Worm (Caenorhabditis elegans) whole organism, L1 larva: ENCODE measurements around the gene F44G4.5.

Source experiments
- C04F5.9 ChIP-seq: sonication (generic microtip); optimal IDR thresholded peaks from 2 replicates; lab custom pipeline; 2016; ENCODE audit warnings: missing genetic modification characterization, missing compliant biosample characterization
- F16B12.6 ChIP-seq: fragments of 150-350 bp; optimal IDR thresholded peaks from 2 replicates; lab custom pipeline; 2014; ENCODE audit warnings: missing biosample characterization, missing genetic modification characterization
- aha-1 ChIP-seq: fragments of 150-350 bp; optimal IDR thresholded peaks from 2 replicates; lab custom pipeline; 2014; ENCODE audit warnings: missing biosample characterization, missing genetic modification characterization
- ceh-63 ChIP-seq: fragments of 200-800 bp; sonication (Bioruptor generic); optimal IDR thresholded peaks from 2 replicates; lab custom pipeline; 2018; ENCODE audit warnings: mild to moderate bottlenecking, missing genetic modification characterization, missing compliant biosample characterization
- ceh-8 ChIP-seq: fragments of 200-800 bp; sonication (Bioruptor generic); optimal IDR thresholded peaks from 2 replicates; lab custom pipeline; 2018; ENCODE audit warnings: mild to moderate bottlenecking, missing genetic modification characterization, moderate library complexity, missing compliant biosample characterization
- ceh-82 ChIP-seq, 3 experiments: fragments of 150-350 bp in 1 of 3; sonication (generic microtip) in 2 of 3; optimal IDR thresholded peaks; 2 replicates each; lab custom pipeline; 2014 to 2017; ENCODE audit warnings: missing biosample characterization in 3 of 3, missing genetic modification characterization in 3 of 3
- ceh-88 ChIP-seq: fragments of 200-800 bp; sonication (Bioruptor generic); IDR thresholded peaks from 2 replicates; pipeline ENCODE4 v1.3.6; 2022; ENCODE audit warnings: missing genetic modification characterization, missing compliant biosample characterization
- ceh-90 ChIP-seq: sonication (generic microtip); optimal IDR thresholded peaks from 2 replicates; lab custom pipeline; 2016; ENCODE audit warnings: missing genetic modification characterization, missing compliant biosample characterization
- efl-1 ChIP-seq, 4 experiments: fragments of 150-350 bp; optimal IDR thresholded peaks in 3 of 4; peaks in 1 of 4; 1 replicate in 1 of 4; 2 replicates in 3 of 4; lab custom pipeline; 2014; ENCODE audit warnings: missing biosample characterization in 2 of 4, missing genetic modification characterization in 2 of 4, missing genetic modification reagents in 2 of 4
- egl-13 ChIP-seq: sonication (generic microtip); optimal IDR thresholded peaks from 2 replicates; lab custom pipeline; 2016; ENCODE audit warnings: missing genotype, missing genetic modification reagents, missing genetic modification characterization, missing compliant biosample characterization
- egl-27 ChIP-seq, 2 experiments: fragments of 150-350 bp in 1 of 2; sonication (generic microtip); optimal IDR thresholded peaks; 3 replicates each; lab custom pipeline; 2017 to 2018; ENCODE audit warnings: missing biosample characterization in 2 of 2, missing genetic modification characterization in 2 of 2, missing genetic modification reagents in 2 of 2
- elt-3 ChIP-seq, 6 experiments: fragments of 150-350 bp in 1 of 6; sonication (generic microtip); optimal IDR thresholded peaks; 2 replicates each; lab custom pipeline; 2017 to 2018; ENCODE audit warnings: missing biosample characterization in 6 of 6, missing genetic modification characterization in 6 of 6, inconsistent platforms in 1 of 6
- ets-5 ChIP-seq: fragments of 200-800 bp; sonication (Bioruptor generic); IDR thresholded peaks from 2 replicates; pipeline ENCODE4 v1.3.6; 2022; ENCODE audit warnings: missing genetic modification characterization, missing compliant biosample characterization
- fkh-10 ChIP-seq: sonication (generic microtip); optimal IDR thresholded peaks from 2 replicates; lab custom pipeline; 2017; ENCODE audit warnings: missing biosample characterization, missing genetic modification reagents, missing genetic modification characterization
- fkh-4 ChIP-seq: sonication (generic microtip); optimal IDR thresholded peaks from 2 replicates; lab custom pipeline; 2016; ENCODE audit warnings: missing compliant biosample characterization, missing genetic modification characterization, borderline replicate concordance
- fos-1 ChIP-seq: fragments of 150-350 bp; optimal IDR thresholded peaks from 2 replicates; lab custom pipeline; 2014; ENCODE audit warnings: missing biosample characterization, missing genetic modification characterization
- grh-1 ChIP-seq: fragments of 200-800 bp; sonication (Bioruptor generic); IDR thresholded peaks from 2 replicates; pipeline ENCODE4 v1.3.6; 2022; ENCODE audit warnings: missing genetic modification reagents, missing genetic modification characterization, missing compliant biosample characterization
- hlh-4 ChIP-seq: sonication (generic microtip); optimal IDR thresholded peaks from 2 replicates; lab custom pipeline; 2016; ENCODE audit warnings: mild to moderate bottlenecking, missing genetic modification characterization, missing compliant biosample characterization
- irx-1 ChIP-seq: sonication (generic microtip); optimal IDR thresholded peaks from 2 replicates; lab custom pipeline; 2016; ENCODE audit warnings: missing genetic modification characterization, missing compliant biosample characterization
- isw-1 ChIP-seq: fragments of 200-800 bp; sonication (Bioruptor generic); IDR thresholded peaks from 2 replicates; pipeline ENCODE4 v1.3.6; 2022; ENCODE audit warnings: missing genetic modification characterization, missing compliant biosample characterization
- jun-1 ChIP-seq: fragments of 150-350 bp; optimal IDR thresholded peaks from 2 replicates; lab custom pipeline; 2014; ENCODE audit warnings: missing biosample characterization, missing genetic modification reagents, missing genetic modification characterization
- lin-15B ChIP-seq: fragments of 150-350 bp; sonication (generic microtip); optimal IDR thresholded peaks from 3 replicates; lab custom pipeline; 2014; ENCODE audit warnings: missing biosample characterization, missing genetic modification characterization
- lin-35 ChIP-seq, 2 experiments: fragments of 150-350 bp; optimal IDR thresholded peaks; 2 replicates each; lab custom pipeline; 2014; ENCODE audit warnings: missing biosample characterization in 2 of 2, missing genetic modification characterization in 2 of 2, missing genetic modification reagents in 2 of 2
- lir-3 ChIP-seq: sonication (generic microtip); optimal IDR thresholded peaks from 2 replicates; lab custom pipeline; 2016; ENCODE audit warnings: mild to moderate bottlenecking, missing genetic modification characterization, moderate library complexity, missing compliant biosample characterization; ENCODE audit not compliant: poor library complexity
- lsy-2 ChIP-seq, 2 experiments: fragments of 150-350 bp; optimal IDR thresholded peaks; 2 replicates each; lab custom pipeline; 2014; ENCODE audit warnings: missing biosample characterization in 2 of 2, missing genetic modification characterization in 2 of 2
- mef-2 ChIP-seq: fragments of 150-350 bp; optimal IDR thresholded peaks from 2 replicates; lab custom pipeline; 2014; ENCODE audit warnings: missing biosample characterization, missing genetic modification characterization
- mep-1 ChIP-seq: fragments of 150-350 bp; optimal IDR thresholded peaks from 2 replicates; lab custom pipeline; 2014; ENCODE audit warnings: missing biosample characterization, missing genetic modification characterization
- nhr-12 ChIP-seq: sonication (generic microtip); optimal IDR thresholded peaks from 2 replicates; lab custom pipeline; 2017; ENCODE audit warnings: missing biosample characterization, missing genetic modification characterization
- nhr-20 ChIP-seq: sonication (generic microtip); optimal IDR thresholded peaks from 2 replicates; lab custom pipeline; 2016; ENCODE audit warnings: mild to moderate bottlenecking, missing genetic modification characterization, missing compliant biosample characterization
- nhr-237 ChIP-seq: fragments of 150-350 bp; optimal IDR thresholded peaks from 2 replicates; lab custom pipeline; 2014; ENCODE audit warnings: missing biosample characterization, missing genetic modification characterization
- nhr-47 ChIP-seq: sonication (generic microtip); optimal IDR thresholded peaks from 2 replicates; lab custom pipeline; 2016; ENCODE audit warnings: mild to moderate bottlenecking, missing genetic modification characterization, moderate library complexity, missing compliant biosample characterization
- nhr-71 ChIP-seq: sonication (generic microtip); optimal IDR thresholded peaks from 2 replicates; lab custom pipeline; 2016; ENCODE audit warnings: mild to moderate bottlenecking, missing genetic modification characterization, moderate library complexity, missing compliant biosample characterization
- nhr-77 ChIP-seq: fragments of 150-350 bp; optimal IDR thresholded peaks from 2 replicates; lab custom pipeline; 2014; ENCODE audit warnings: missing biosample characterization, missing genetic modification characterization
- nhr-84 ChIP-seq: sonication (generic microtip); optimal IDR thresholded peaks from 2 replicates; lab custom pipeline; 2017; ENCODE audit warnings: missing biosample characterization, missing genetic modification characterization
- pax-3 ChIP-seq: fragments of 200-800 bp; sonication (Bioruptor generic); optimal IDR thresholded peaks from 2 replicates; lab custom pipeline; 2018; ENCODE audit warnings: mild to moderate bottlenecking, missing genetic modification characterization, moderate library complexity, missing compliant biosample characterization
- rnt-1 ChIP-seq: sonication (generic microtip); optimal IDR thresholded peaks from 2 replicates; lab custom pipeline; 2016; ENCODE audit warnings: mild to moderate bottlenecking, missing genetic modification characterization, moderate library complexity, missing compliant biosample characterization
- skn-1 ChIP-seq: fragments of 150-350 bp; optimal IDR thresholded peaks from 2 replicates; lab custom pipeline; 2014; ENCODE audit warnings: missing biosample characterization, missing genetic modification characterization
- snpc-4 ChIP-seq: fragments of 150-350 bp; optimal IDR thresholded peaks from 2 replicates; lab custom pipeline; 2014; ENCODE audit warnings: missing biosample characterization, missing genetic modification characterization
- snu-23 ChIP-seq: sonication (generic microtip); optimal IDR thresholded peaks from 2 replicates; lab custom pipeline; 2016; ENCODE audit warnings: missing genetic modification characterization, missing compliant biosample characterization
- sox-4 ChIP-seq: sonication (generic microtip); optimal IDR thresholded peaks from 2 replicates; lab custom pipeline; 2016; ENCODE audit warnings: missing genetic modification characterization, missing compliant biosample characterization
- sptf-1 ChIP-seq: fragments of 150-350 bp; optimal IDR thresholded peaks from 2 replicates; lab custom pipeline; 2014; ENCODE audit warnings: missing biosample characterization, missing genetic modification characterization
- sup-37 ChIP-seq: fragments of 200-800 bp; sonication (Bioruptor generic); optimal IDR thresholded peaks from 2 replicates; lab custom pipeline; 2018; ENCODE audit warnings: mild to moderate bottlenecking, missing genetic modification characterization, missing compliant biosample characterization
- swsn-7 ChIP-seq: sonication (generic microtip); optimal IDR thresholded peaks from 2 replicates; lab custom pipeline; 2016; ENCODE audit warnings: missing genetic modification characterization, missing compliant biosample characterization
- tlp-1 ChIP-seq: fragments of 150-350 bp; optimal IDR thresholded peaks from 2 replicates; lab custom pipeline; 2014; ENCODE audit warnings: missing biosample characterization, missing genetic modification characterization
- unc-130 ChIP-seq: fragments of 150-350 bp; optimal IDR thresholded peaks from 2 replicates; lab custom pipeline; 2017; ENCODE audit warnings: missing biosample characterization, missing genetic modification characterization, inconsistent platforms
- unc-62 ChIP-seq: fragments of 150-350 bp; optimal IDR thresholded peaks from 2 replicates; lab custom pipeline; 2014; ENCODE audit warnings: missing biosample characterization, missing genetic modification reagents, missing genetic modification characterization
- unc-98 ChIP-seq: fragments of 200-800 bp; sonication (Bioruptor generic); IDR thresholded peaks from 2 replicates; pipeline ENCODE4 v1.3.6; 2022; ENCODE audit warnings: missing genetic modification characterization, missing compliant biosample characterization
- vab-15 ChIP-seq: sonication (generic microtip); optimal IDR thresholded peaks from 2 replicates; lab custom pipeline; 2017; ENCODE audit warnings: missing genotype, mild to moderate bottlenecking, missing genetic modification characterization, missing compliant biosample characterization
- ztf-4 ChIP-seq: fragments of 150-350 bp; optimal IDR thresholded peaks from 2 replicates; lab custom pipeline; 2014; ENCODE audit warnings: missing biosample characterization, missing genetic modification characterization

Gene F44G4.5

ce11 chrII:8959081-8959480 is 41.1 kb downstream of the F44G4.5 start (continued):
- no peak for TF ChIP-seq vab-15 (tag; lab: Kevin White, UChicago)
- TF ChIP-seq lir-3 (tag; lab: Kevin White, UChicago): no peak
- peak; percentile 33 to 71 for TF ChIP-seq lsy-2 (tag; optimal IDR thresholded peaks at IDR 0.05; lab: Kevin White, UChicago)
- TF ChIP-seq sox-4 (tag; lab: Kevin White, UChicago): no peak
- TF ChIP-seq grh-1 (GFP tag; lab: Robert Waterston, UW): no peak
- TF ChIP-seq nhr-77 (tag; lab: Kevin White, UChicago): no peak
- TF ChIP-seq C04F5.9 (tag; lab: Kevin White, UChicago): no peak
- TF ChIP-seq jun-1: no peak
- TF ChIP-seq egl-13 (tag; lab: Kevin White, UChicago): no peak
- no peak for TF ChIP-seq sptf-1 (tag; lab: Kevin White, UChicago)
- no peak for TF ChIP-seq ceh-90 (tag; lab: Kevin White, UChicago)
- peak; percentile 55 for TF ChIP-seq snu-23
- TF ChIP-seq nhr-47 (tag; lab: Kevin White, UChicago): peak; percentile 22
- TF ChIP-seq efl-1 (optimal IDR thresholded peaks at IDR 0.05; lab: Kevin White, UChicago): peak in 1 of 2 experiments; percentile 32
- no peak for TF ChIP-seq efl-1 (GFP tag; optimal IDR thresholded peaks at IDR 0.05 in 1 of 2; lab: Kevin White, UChicago)
- TF ChIP-seq irx-1: no peak
- TF ChIP-seq nhr-20 (tag; lab: Kevin White, UChicago): peak; percentile 53
- no peak for TF ChIP-seq pax-3 (tag; lab: Kevin White, UChicago)
- no peak for TF ChIP-seq ceh-8
- TF ChIP-seq sup-37 (GFP tag; lab: Kevin White, UChicago): no peak
- no peak for TF ChIP-seq snpc-4 (tag; lab: Kevin White, UChicago)
- TF ChIP-seq swsn-7: no peak
- TF ChIP-seq tlp-1 (tag; lab: Kevin White, UChicago): no peak
- TF ChIP-seq egl-27 (tag; optimal IDR thresholded peaks at IDR 0.05; lab: Kevin White, UChicago): no peak
- TF ChIP-seq ztf-4 (tag; lab: Kevin White, UChicago): no peak
- no peak for TF ChIP-seq mef-2 (tag; lab: Kevin White, UChicago)
- TF ChIP-seq mep-1 (tag; lab: Kevin White, UChicago): no peak
- peak; percentile 89 for TF ChIP-seq nhr-71 (tag; lab: Kevin White, UChicago)
- no peak for TF ChIP-seq fos-1 (tag; lab: Kevin White, UChicago)
- no peak for TF ChIP-seq aha-1 (tag; lab: Kevin White, UChicago)
- TF ChIP-seq isw-1 (GFP tag; lab: Robert Waterston, UW): no peak
- TF ChIP-seq ets-5 (GFP tag; lab: Robert Waterston, UW): no peak
- TF ChIP-seq fkh-10: no peak
- TF ChIP-seq hlh-4 (tag; lab: Kevin White, UChicago): no peak
- no peak for TF ChIP-seq skn-1 (tag; lab: Kevin White, UChicago)
- TF ChIP-seq nhr-237 (tag; lab: Kevin White, UChicago): no peak
- no peak for TF ChIP-seq unc-62
- TF ChIP-seq F16B12.6 (tag; lab: Kevin White, UChicago): no peak
- no peak for TF ChIP-seq ceh-63 (GFP tag; lab: Kevin White, UChicago)
- TF ChIP-seq ceh-82 (tag; optimal IDR thresholded peaks at IDR 0.05; lab: Kevin White, UChicago): no peak
- TF ChIP-seq lin-35 (GFP tag; optimal IDR thresholded peaks at IDR 0.05; lab: Kevin White, UChicago): no peak
- no peak for TF ChIP-seq nhr-84 (tag; lab: Kevin White, UChicago)
- TF ChIP-seq nhr-12 (tag; lab: Kevin White, UChicago): no peak
- TF ChIP-seq rnt-1: peak; percentile 74
- no peak for TF ChIP-seq elt-3 (tag; optimal IDR thresholded peaks at IDR 0.05; lab: Kevin White, UChicago)
- TF ChIP-seq unc-98: 0 out of 2 replicates have a peak, but pooled peaks have one; percentile 3
- no peak for TF ChIP-seq fkh-4 (tag; lab: Kevin White, UChicago)
- no peak for TF ChIP-seq ceh-88 (GFP tag; lab: Robert Waterston, UW)
- TF ChIP-seq unc-130 (tag; lab: Kevin White, UChicago): peak; percentile 92
- TF ChIP-seq lin-15B (tag; lab: Kevin White, UChicago): no peak
